Fruit fly (Drosophila melanogaster) whole organism, embryonic: ENCODE results near the gene CG6236.

Experiments used
- Adf1 ChIP-seq: fragments of 200-800 bp; sonication (Bioruptor generic); IDR thresholded peaks from 2 replicates; pipeline ENCODE4 v1.3.6; 2022; ENCODE audit warnings: missing biosample characterization, missing genetic modification characterization
- Atf-2 ChIP-seq: fragments of 200-800 bp; sonication (Bioruptor generic); optimal IDR thresholded peaks from 2 replicates; lab custom pipeline; 2016; ENCODE audit warnings: missing biosample characterization, missing genetic modification characterization
- CG10274 ChIP-seq: fragments of 200-800 bp; sonication (Bioruptor generic); optimal IDR thresholded peaks from 3 replicates; lab custom pipeline; 2017; ENCODE audit warnings: missing biosample characterization, mild to moderate bottlenecking, missing genetic modification characterization
- CG11085 ChIP-seq: fragments of 200-800 bp; sonication (Bioruptor generic); IDR thresholded peaks from 2 replicates; pipeline ENCODE4 v1.3.6; 2022; ENCODE audit warnings: missing biosample characterization, missing genetic modification characterization
- CG11093 ChIP-seq: fragments of 200-800 bp; sonication (Bioruptor generic); IDR thresholded peaks from 3 replicates; pipeline ENCODE4 v1.3.6; 2022; ENCODE audit warnings: missing biosample characterization, missing genetic modification characterization
- CG12104 ChIP-seq: fragments of 200-800 bp; sonication (Bioruptor generic); optimal IDR thresholded peaks from 3 replicates; lab custom pipeline; 2016; ENCODE audit warnings: missing biosample characterization, missing genetic modification characterization
- CG12942 ChIP-seq: fragments of 200-800 bp; sonication (Bioruptor generic); optimal IDR thresholded peaks from 3 replicates; lab custom pipeline; 2016; ENCODE audit warnings: missing biosample characterization, missing genetic modification characterization
- CG13424 ChIP-seq: fragments of 200-800 bp; sonication (Bioruptor generic); optimal IDR thresholded peaks from 2 replicates; lab custom pipeline; 2019; ENCODE audit warnings: missing biosample characterization, mild to moderate bottlenecking, missing genetic modification characterization, moderate library complexity
- CG15269 ChIP-seq: fragments of 200-800 bp; sonication (Bioruptor generic); optimal IDR thresholded peaks from 2 replicates; lab custom pipeline; 2018; ENCODE audit warnings: missing biosample characterization, mild to moderate bottlenecking, missing genetic modification characterization, moderate library complexity
- CG15514 ChIP-seq: fragments of 200-800 bp; sonication (Bioruptor generic); optimal IDR thresholded peaks from 3 replicates; lab custom pipeline; 2017; ENCODE audit warnings: missing biosample characterization, missing genetic modification characterization, mild to moderate bottlenecking, moderate library complexity, missing genetic modification reagents
- CG16813 ChIP-seq: fragments of 200-800 bp; sonication (Bioruptor generic); IDR thresholded peaks from 3 replicates; pipeline ENCODE4 v1.3.6; 2022; ENCODE audit warnings: missing biosample characterization, missing genetic modification characterization; ENCODE audit not compliant: partially characterized antibody
- CG18262 ChIP-seq: fragments of 200-800 bp; optimal IDR thresholded peaks from 3 replicates; lab custom pipeline; 2019; ENCODE audit warnings: missing biosample characterization, mild to moderate bottlenecking, missing genetic modification characterization, moderate library complexity
- CG18599 ChIP-seq: fragments of 200-800 bp; sonication (Bioruptor generic); optimal IDR thresholded peaks from 3 replicates; lab custom pipeline; 2017; ENCODE audit warnings: missing biosample characterization, missing genetic modification characterization, mild to moderate bottlenecking, moderate library complexity, missing genetic modification reagents
- CG31441 ChIP-seq: fragments of 200-800 bp; sonication (Bioruptor generic); IDR thresholded peaks from 2 replicates; pipeline ENCODE4 v1.3.6; 2022; ENCODE audit warnings: missing biosample characterization, missing genetic modification characterization
- CG34224 ChIP-seq: fragments of 200-800 bp; sonication (Bioruptor generic); IDR thresholded peaks from 3 replicates; pipeline ENCODE4 v1.3.6; 2022; ENCODE audit warnings: missing biosample characterization, missing genetic modification characterization; ENCODE audit not compliant: partially characterized antibody
- CG34422 ChIP-seq: fragments of 200-800 bp; sonication (Bioruptor generic); IDR thresholded peaks from 3 replicates; pipeline ENCODE4 v1.3.6; 2022; ENCODE audit warnings: missing biosample characterization, missing genetic modification characterization
- CG5180 ChIP-seq: fragments of 200-800 bp; sonication (Bioruptor generic); optimal IDR thresholded peaks from 3 replicates; lab custom pipeline; 2017; ENCODE audit warnings: missing biosample characterization, missing genetic modification characterization, mild to moderate bottlenecking, moderate library complexity, missing genetic modification reagents
- CG6689 ChIP-seq: fragments of 200-800 bp; sonication (Bioruptor generic); IDR thresholded peaks from 2 replicates; pipeline ENCODE4 v1.3.6; 2022; ENCODE audit warnings: missing biosample characterization, missing genetic modification characterization
- CG7987 ChIP-seq: fragments of 200-800 bp; sonication (Bioruptor generic); optimal IDR thresholded peaks from 2 replicates; lab custom pipeline; 2018; ENCODE audit warnings: missing biosample characterization, mild to moderate bottlenecking, missing genetic modification characterization, moderate library complexity
- CG8089 ChIP-seq: fragments of 200-800 bp; sonication (Bioruptor generic); optimal IDR thresholded peaks from 3 replicates; lab custom pipeline; 2016; ENCODE audit warnings: missing biosample characterization, missing genetic modification characterization
- CG8359 ChIP-seq: fragments of 200-800 bp; sonication (Bioruptor generic); optimal IDR thresholded peaks from 2 replicates; lab custom pipeline; 2017; ENCODE audit warnings: missing biosample characterization, mild to moderate bottlenecking, missing genetic modification characterization, borderline replicate concordance
- CG8924 ChIP-seq: fragments of 200-800 bp; optimal IDR thresholded peaks from 3 replicates; lab custom pipeline; 2019; ENCODE audit warnings: missing biosample characterization, mild to moderate bottlenecking, missing genetic modification characterization, moderate library complexity
- CTCF ChIP-seq: fragments of 200-800 bp; sonication (Bioruptor generic); optimal IDR thresholded peaks from 2 replicates; lab custom pipeline; 2017; ENCODE audit warnings: missing biosample characterization, mild to moderate bottlenecking, missing genetic modification characterization, moderate library complexity
- Chrac-16 ChIP-seq: fragments of 200-800 bp; sonication (Bioruptor generic); optimal IDR thresholded peaks from 3 replicates; lab custom pipeline; 2016; ENCODE audit warnings: missing biosample characterization, missing genetic modification characterization
- Dbx ChIP-seq: fragments of 200-800 bp; sonication (Bioruptor generic); IDR thresholded peaks from 3 replicates; pipeline ENCODE4 v1.3.6; 2022; ENCODE audit warnings: missing biosample characterization, missing genetic modification characterization
- Dfd ChIP-seq, 2 experiments: fragments of >200 bp; optimal IDR thresholded peaks; 2 replicates each; lab custom pipeline; 2017; ENCODE audit warnings: missing biosample characterization in 2 of 2, missing genetic modification characterization in 2 of 2
- Dll ChIP-seq: fragments of 200-800 bp; sonication (Bioruptor generic); IDR thresholded peaks from 4 replicates; pipeline ENCODE4 v1.3.6; 2022; ENCODE audit warnings: missing biosample characterization, missing genetic modification characterization; ENCODE audit not compliant: partially characterized antibody
- ERR ChIP-seq: fragments of 200-800 bp; sonication (Bioruptor generic); optimal IDR thresholded peaks from 2 replicates; lab custom pipeline; 2016; ENCODE audit warnings: missing biosample characterization, missing genetic modification characterization
- Elba2 ChIP-seq: fragments of 200-800 bp; sonication (Bioruptor generic); optimal IDR thresholded peaks from 3 replicates; lab custom pipeline; 2016; ENCODE audit warnings: missing biosample characterization, missing genetic modification characterization
- Ets97D ChIP-seq: fragments of 200-800 bp; sonication (Bioruptor generic); optimal IDR thresholded peaks from 3 replicates; lab custom pipeline; 2016; ENCODE audit warnings: missing biosample characterization, missing genetic modification characterization
- Fer3 ChIP-seq: fragments of 200-800 bp; sonication (Bioruptor generic); optimal IDR thresholded peaks from 2 replicates; lab custom pipeline; 2018; ENCODE audit warnings: missing biosample characterization, mild to moderate bottlenecking, missing genetic modification characterization, moderate library complexity
- GATAe ChIP-seq: fragments of 200-800 bp; sonication (Bioruptor generic); conservative IDR thresholded peaks from 2 replicates; pipeline ENCODE4 v1.3.6; 2022; ENCODE audit warnings: missing biosample characterization, missing genetic modification characterization
- Hey ChIP-seq: fragments of 200-800 bp; sonication (Bioruptor generic); optimal IDR thresholded peaks from 3 replicates; lab custom pipeline; 2018; ENCODE audit warnings: missing biosample characterization, mild to moderate bottlenecking, missing genetic modification characterization
- Max ChIP-seq: fragments of 200-800 bp; sonication (Bioruptor generic); optimal IDR thresholded peaks from 2 replicates; lab custom pipeline; 2016; ENCODE audit warnings: missing biosample characterization, mild to moderate bottlenecking, missing genetic modification characterization
- Meics ChIP-seq: fragments of 200-800 bp; sonication (Bioruptor generic); optimal IDR thresholded peaks from 2 replicates; lab custom pipeline; 2017; ENCODE audit warnings: missing biosample characterization, mild to moderate bottlenecking, missing genetic modification characterization
- NK7.1 ChIP-seq: fragments of 200-800 bp; sonication (Bioruptor generic); optimal IDR thresholded peaks from 3 replicates; lab custom pipeline; 2016; ENCODE audit warnings: missing biosample characterization, missing genetic modification characterization
- Usf ChIP-seq: fragments of 200-800 bp; sonication (Bioruptor generic); optimal IDR thresholded peaks from 2 replicates; lab custom pipeline; 2017; ENCODE audit warnings: missing genotype, missing biosample characterization, missing genetic modification characterization
- btn ChIP-seq: fragments of 200-800 bp; sonication (Bioruptor generic); optimal IDR thresholded peaks from 2 replicates; lab custom pipeline; 2016; ENCODE audit warnings: missing biosample characterization, missing genetic modification characterization
- emc ChIP-seq: fragments of 200-800 bp; sonication (Bioruptor generic); optimal IDR thresholded peaks from 2 replicates; lab custom pipeline; 2016; ENCODE audit warnings: missing biosample characterization, missing genetic modification characterization
- fd3F ChIP-seq: fragments of 200-800 bp; sonication (Bioruptor generic); optimal IDR thresholded peaks from 2 replicates; lab custom pipeline; 2018; ENCODE audit warnings: missing biosample characterization, mild to moderate bottlenecking, missing genetic modification characterization, moderate library complexity
- fd64A ChIP-seq: fragments of 200-800 bp; sonication (Bioruptor generic); optimal IDR thresholded peaks from 3 replicates; lab custom pipeline; 2018; ENCODE audit warnings: missing biosample characterization, mild to moderate bottlenecking, missing genetic modification characterization
- gem ChIP-seq: fragments of 200-800 bp; sonication (Bioruptor generic); optimal IDR thresholded peaks from 2 replicates; lab custom pipeline; 2019; ENCODE audit warnings: missing biosample characterization, mild to moderate bottlenecking, missing genetic modification characterization, moderate library complexity
- gsb ChIP-seq: fragments of 200-800 bp; sonication (Bioruptor generic); IDR thresholded peaks from 2 replicates; pipeline ENCODE4 v1.3.6; 2022; ENCODE audit warnings: missing biosample characterization, missing genetic modification characterization
- gsb-n ChIP-seq: fragments of 200-800 bp; sonication (Bioruptor generic); optimal IDR thresholded peaks from 3 replicates; lab custom pipeline; 2018; ENCODE audit warnings: missing biosample characterization, mild to moderate bottlenecking, missing genetic modification characterization
- ind ChIP-seq: fragments of 200-800 bp; sonication (Bioruptor generic); optimal IDR thresholded peaks from 3 replicates; lab custom pipeline; 2016; ENCODE audit warnings: missing biosample characterization, missing genetic modification characterization
- pzg ChIP-seq: fragments of 200-800 bp; sonication (Bioruptor generic); optimal IDR thresholded peaks from 3 replicates; lab custom pipeline; 2018; ENCODE audit warnings: missing biosample characterization, mild to moderate bottlenecking, missing genetic modification characterization, moderate library complexity
- run ChIP-seq: fragments of 200-800 bp; sonication (Bioruptor generic); optimal IDR thresholded peaks from 3 replicates; lab custom pipeline; 2018; ENCODE audit warnings: missing biosample characterization, mild to moderate bottlenecking, missing genetic modification characterization
- slou ChIP-seq: fragments of 200-800 bp; sonication (Bioruptor generic); optimal IDR thresholded peaks from 3 replicates; lab custom pipeline; 2016; ENCODE audit warnings: missing biosample characterization, missing genetic modification characterization
- zen ChIP-seq: fragments of 200-800 bp; sonication (Bioruptor generic); optimal IDR thresholded peaks from 3 replicates; lab custom pipeline; 2018; ENCODE audit warnings: missing biosample characterization, mild to moderate bottlenecking, missing genetic modification characterization, moderate library complexity
- zen2 ChIP-seq: fragments of 200-800 bp; sonication (Bioruptor generic); IDR thresholded peaks from 3 replicates; pipeline ENCODE4 v1.3.6; 2022; ENCODE audit warnings: missing biosample characterization, missing genetic modification characterization; ENCODE audit not compliant: partially characterized antibody

Gene CG6236

dm6 chr3R:15293005-15293877, 34.8 kb downstream of the CG6236 start (continued):
- peak; percentile 33 for TF ChIP-seq Meics (GFP tag; lab: Kevin White, UChicago)
- no peak for TF ChIP-seq CTCF
- no peak for TF ChIP-seq zen2 (GFP tag; lab: Robert Waterston, UW)
- no peak for TF ChIP-seq Adf1
- no peak for TF ChIP-seq pzg (GFP tag; lab: Kevin White, UChicago)
- no peak for TF ChIP-seq CG34224 (GFP tag; lab: Robert Waterston, UW)
- no peak for TF ChIP-seq CG12942 (GFP tag; lab: Kevin White, UChicago)
- TF ChIP-seq NK7.1 (GFP tag; lab: Kevin White, UChicago): no peak
- no peak for TF ChIP-seq CG34422 (GFP tag; lab: Robert Waterston, UW)
- no peak for TF ChIP-seq Chrac-16 (GFP tag; lab: Kevin White, UChicago)
- no peak for TF ChIP-seq zen
- no peak for TF ChIP-seq Max (GFP tag; lab: Kevin White, UChicago)
- no peak for TF ChIP-seq Atf-2 (GFP tag; lab: Kevin White, UChicago)
- peak; percentile 58 for TF ChIP-seq gem (tag; lab: Kevin White, UChicago)
- TF ChIP-seq CG16813 (GFP tag; lab: Robert Waterston, UW): no peak
- TF ChIP-seq Ets97D (GFP tag; lab: Kevin White, UChicago): no peak
- TF ChIP-seq Usf (GFP tag; lab: Kevin White, UChicago): no peak
- TF ChIP-seq CG15269 (tag; lab: Kevin White, UChicago): peak; percentile 1
- TF ChIP-seq Dfd (GFP tag; optimal IDR thresholded peaks at IDR 0.05; lab: Kevin White, UChicago): no peak
- TF ChIP-seq CG18599: peak; percentile 31
- TF ChIP-seq CG8089 (GFP tag; lab: Kevin White, UChicago): no peak
- TF ChIP-seq CG11085 (GFP tag; lab: Robert Waterston, UW): no peak
- no peak for TF ChIP-seq GATAe (GFP tag; lab: Robert Waterston, UW)
- TF ChIP-seq CG13424 (tag; lab: Kevin White, UChicago): peak; percentile 17
- TF ChIP-seq Elba2 (GFP tag; lab: Kevin White, UChicago): no peak
- no peak for TF ChIP-seq run (tag; lab: Kevin White, UChicago)
- no peak for TF ChIP-seq CG5180 (GFP tag; lab: Kevin White, UChicago)
- TF ChIP-seq Dbx (GFP tag; lab: Robert Waterston, UW): no peak
- no peak for TF ChIP-seq btn (GFP tag; lab: Kevin White, UChicago)
- TF ChIP-seq Fer3 (tag; lab: Kevin White, UChicago): peak; percentile 3
- no peak for TF ChIP-seq fd3F
- TF ChIP-seq CG7987 (GFP tag; lab: Kevin White, UChicago): no peak
- no peak for TF ChIP-seq Hey (tag; lab: Kevin White, UChicago)
- TF ChIP-seq CG10274 (GFP tag; lab: Kevin White, UChicago): no peak
- no peak for TF ChIP-seq emc (GFP tag; lab: Kevin White, UChicago)
- TF ChIP-seq CG31441 (GFP tag; lab: Robert Waterston, UW): no peak
- peak; percentile 12 for TF ChIP-seq ind (GFP tag; lab: Kevin White, UChicago)
- TF ChIP-seq fd64A (GFP tag; lab: Kevin White, UChicago): no peak
- TF ChIP-seq CG6689: no peak
- no peak for TF ChIP-seq CG18262 (tag; lab: Kevin White, UChicago)
- no peak for TF ChIP-seq CG15514
- TF ChIP-seq Dll (GFP tag; lab: Robert Waterston, UW): no peak
- peak; percentile 46 for TF ChIP-seq gsb-n (tag; lab: Kevin White, UChicago)
- no peak for TF ChIP-seq CG11093 (GFP tag; lab: Robert Waterston, UW)
- TF ChIP-seq CG8359 (GFP tag; lab: Kevin White, UChicago): no peak
- no peak for TF ChIP-seq slou
- no peak for TF ChIP-seq gsb (GFP tag; lab: Robert Waterston, UW)
- no peak for TF ChIP-seq ERR (GFP tag; lab: Kevin White, UChicago)
- no peak for TF ChIP-seq CG8924 (tag; lab: Kevin White, UChicago)
- TF ChIP-seq CG12104: no peak
